Worm (Caenorhabditis elegans) whole organism, young adult: ENCODE measurements around the gene srd-47.

Source experiments
- B0019.2 ChIP-seq: fragments of 200-800 bp; sonication (Bioruptor generic); conservative IDR thresholded peaks from 2 replicates; pipeline ENCODE4 v1.3.6; 2022; ENCODE audit warnings: missing genetic modification reagents, missing genetic modification characterization, missing compliant biosample characterization
- B0035.1 ChIP-seq: sonication (generic microtip); optimal IDR thresholded peaks from 2 replicates; lab custom pipeline; 2016; ENCODE audit warnings: missing genetic modification characterization, mild to moderate bottlenecking, missing compliant biosample characterization, missing genotype, missing genetic modification reagents
- C17E4.6 ChIP-seq: fragments of 200-800 bp; sonication (Bioruptor generic); IDR thresholded peaks from 2 replicates; pipeline ENCODE4 v1.3.6; 2022; ENCODE audit warnings: missing genetic modification reagents, missing genetic modification characterization, missing compliant biosample characterization
- F33H1.4 ChIP-seq: fragments of 200-800 bp; sonication (Bioruptor generic); IDR thresholded peaks from 2 replicates; pipeline ENCODE4 v1.3.6; 2022; ENCODE audit warnings: missing genetic modification reagents, missing genetic modification characterization, missing compliant biosample characterization
- F39B2.1 ChIP-seq: fragments of 200-800 bp; sonication (Bioruptor generic); IDR thresholded peaks from 2 replicates; pipeline ENCODE4 v1.3.6; 2022; ENCODE audit warnings: missing genetic modification reagents, missing genetic modification characterization, missing compliant biosample characterization
- F49E8.2 ChIP-seq: sonication (generic microtip); optimal IDR thresholded peaks from 3 replicates; lab custom pipeline; 2017; ENCODE audit warnings: missing genetic modification characterization, mild to moderate bottlenecking, missing compliant biosample characterization, antibody characterized with exemption, moderate library complexity; ENCODE audit not compliant: insufficient read depth
- F52B5.7 ChIP-seq: sonication (generic microtip); optimal IDR thresholded peaks from 2 replicates; lab custom pipeline; 2016; ENCODE audit warnings: mild to moderate bottlenecking, missing genetic modification characterization, missing compliant biosample characterization
- F57C9.4 ChIP-seq: sonication (generic microtip); optimal IDR thresholded peaks from 2 replicates; lab custom pipeline; 2017; ENCODE audit warnings: mild to moderate bottlenecking, missing genetic modification characterization, missing compliant biosample characterization
- K11D2.4 ChIP-seq: fragments of 200-800 bp; sonication (Bioruptor generic); IDR thresholded peaks from 2 replicates; pipeline ENCODE4 v1.3.6; 2022; ENCODE audit warnings: missing genetic modification reagents, missing genetic modification characterization, missing compliant biosample characterization
- Y53G8AR.9 ChIP-seq: fragments of 200-800 bp; sonication (Bioruptor generic); conservative IDR thresholded peaks from 2 replicates; pipeline ENCODE4 v1.3.6; 2022; ENCODE audit warnings: missing genetic modification reagents, missing genetic modification characterization, missing compliant biosample characterization
- Y56A3A.18 ChIP-seq: fragments of 200-800 bp; sonication (Bioruptor generic); IDR thresholded peaks from 2 replicates; pipeline ENCODE4 v1.3.6; 2022; ENCODE audit warnings: missing genetic modification reagents, missing genetic modification characterization, missing compliant biosample characterization
- ZK185.1 ChIP-seq: sonication (generic microtip); optimal IDR thresholded peaks from 2 replicates; lab custom pipeline; 2016; ENCODE audit warnings: mild to moderate bottlenecking, missing genetic modification characterization, missing compliant biosample characterization; ENCODE audit not compliant: poor library complexity, severe bottlenecking
- ama-1 ChIP-seq, 3 experiments: fragments of 150-350 bp in 1 of 3; sonication (generic microtip) in 2 of 3; optimal IDR thresholded peaks; 2 replicates each; lab custom pipeline; 2014 to 2018; ENCODE audit warnings: missing biosample characterization in 2 of 3, missing genetic modification characterization in 2 of 3, missing genetic modification reagents in 2 of 3
- aptf-2 ChIP-seq: fragments of 200-800 bp; sonication (Bioruptor generic); conservative IDR thresholded peaks from 2 replicates; pipeline ENCODE4 v1.3.6; 2022; ENCODE audit warnings: missing genetic modification reagents, missing genetic modification characterization, missing compliant biosample characterization
- aptf-3 ChIP-seq: fragments of 200-800 bp; sonication (Bioruptor generic); IDR thresholded peaks from 2 replicates; pipeline ENCODE4 v1.3.6; 2022; ENCODE audit warnings: missing genetic modification characterization, missing compliant biosample characterization
- attf-6 ChIP-seq: fragments of 200-800 bp; sonication (Bioruptor generic); IDR thresholded peaks from 2 replicates; pipeline ENCODE4 v1.3.6; 2022; ENCODE audit warnings: missing genetic modification reagents, missing genetic modification characterization, missing compliant biosample characterization
- ccch-3 ChIP-seq: fragments of 200-800 bp; sonication (Bioruptor generic); optimal IDR thresholded peaks from 2 replicates; lab custom pipeline; 2018; ENCODE audit warnings: mild to moderate bottlenecking, missing genetic modification characterization, missing compliant biosample characterization
- dpff-1 ChIP-seq: sonication (generic microtip); optimal IDR thresholded peaks from 2 replicates; lab custom pipeline; 2017; ENCODE audit warnings: mild to moderate bottlenecking, missing genetic modification characterization, missing compliant biosample characterization
- dpl-1 ChIP-seq: fragments of 150-350 bp; optimal IDR thresholded peaks from 2 replicates; lab custom pipeline; 2014; ENCODE audit warnings: missing biosample characterization, missing genetic modification reagents, missing genetic modification characterization
- egl-18 ChIP-seq: fragments of 200-800 bp; sonication (Bioruptor generic); IDR thresholded peaks from 2 replicates; pipeline ENCODE4 v1.3.6; 2022; ENCODE audit warnings: missing genetic modification reagents, missing genetic modification characterization, missing compliant biosample characterization
- ets-4 ChIP-seq: fragments of 200-800 bp; sonication (Bioruptor generic); optimal IDR thresholded peaks from 2 replicates; lab custom pipeline; 2018; ENCODE audit warnings: mild to moderate bottlenecking, missing genetic modification characterization, missing compliant biosample characterization
- hlh-26 ChIP-seq: fragments of 200-800 bp; sonication (Bioruptor generic); conservative IDR thresholded peaks from 2 replicates; pipeline ENCODE4 v1.3.6; 2022; ENCODE audit warnings: missing genetic modification reagents, missing genetic modification characterization, missing compliant biosample characterization
- hrde-1 ChIP-seq: sonication (generic microtip); optimal IDR thresholded peaks from 2 replicates; lab custom pipeline; 2016; ENCODE audit warnings: missing genetic modification characterization, mild to moderate bottlenecking, missing compliant biosample characterization, moderate library complexity, missing genotype, missing genetic modification reagents, borderline replicate concordance
- hsf-1 ChIP-seq: fragments of 200-800 bp; sonication (Bioruptor generic); IDR thresholded peaks from 2 replicates; pipeline ENCODE4 v1.3.6; 2022; ENCODE audit warnings: missing genetic modification reagents, missing genetic modification characterization, missing compliant biosample characterization
- lag-1 ChIP-seq: fragments of 200-800 bp; sonication (Bioruptor generic); IDR thresholded peaks from 2 replicates; pipeline ENCODE4 v1.3.6; 2022; ENCODE audit warnings: missing genetic modification reagents, missing genetic modification characterization, missing compliant biosample characterization
- lir-1 ChIP-seq: fragments of 200-800 bp; sonication (Bioruptor generic); conservative IDR thresholded peaks from 2 replicates; pipeline ENCODE4 v1.3.6; 2022; ENCODE audit warnings: missing genetic modification reagents, missing genetic modification characterization, missing compliant biosample characterization
- madf-8 ChIP-seq: fragments of 200-800 bp; sonication (Bioruptor generic); conservative IDR thresholded peaks from 2 replicates; pipeline ENCODE4 v1.3.6; 2022; ENCODE audit warnings: missing genetic modification reagents, missing genetic modification characterization, missing compliant biosample characterization
- mel-28 ChIP-seq: sonication (generic microtip); optimal IDR thresholded peaks from 2 replicates; lab custom pipeline; 2016; ENCODE audit warnings: borderline replicate concordance, mild to moderate bottlenecking, missing genetic modification characterization, missing compliant biosample characterization
- mxl-1 ChIP-seq: sonication (generic microtip); optimal IDR thresholded peaks from 2 replicates; lab custom pipeline; 2016; ENCODE audit warnings: missing genetic modification characterization, missing compliant biosample characterization
- nfya-2 ChIP-seq: fragments of 200-800 bp; sonication (Bioruptor generic); IDR thresholded peaks from 2 replicates; pipeline ENCODE4 v1.3.6; 2022; ENCODE audit warnings: missing genetic modification reagents, missing genetic modification characterization, missing compliant biosample characterization
- sdz-38 ChIP-seq: sonication (generic microtip); optimal IDR thresholded peaks from 2 replicates; lab custom pipeline; 2016; ENCODE audit warnings: missing genotype, missing genetic modification characterization, missing compliant biosample characterization
- sea-2 ChIP-seq: fragments of 200-800 bp; sonication (Bioruptor generic); IDR thresholded peaks from 2 replicates; pipeline ENCODE4 v1.3.6; 2022; ENCODE audit warnings: missing genetic modification characterization, missing compliant biosample characterization
- tbx-9 ChIP-seq: sonication (generic microtip); optimal IDR thresholded peaks from 2 replicates; lab custom pipeline; 2016; ENCODE audit warnings: borderline replicate concordance, missing genetic modification characterization, inconsistent platforms, missing compliant biosample characterization
- zim-3 ChIP-seq: sonication (generic microtip); optimal IDR thresholded peaks from 2 replicates; lab custom pipeline; 2017; ENCODE audit warnings: mild to moderate bottlenecking, missing genetic modification characterization, moderate library complexity, missing compliant biosample characterization
- ztf-18 ChIP-seq: sonication (generic microtip); optimal IDR thresholded peaks from 2 replicates; lab custom pipeline; 2016; ENCODE audit warnings: missing genotype, mild to moderate bottlenecking, missing genetic modification characterization, missing compliant biosample characterization
- ztf-26 ChIP-seq: sonication (generic microtip); optimal IDR thresholded peaks from 2 replicates; lab custom pipeline; 2017; ENCODE audit warnings: missing genetic modification characterization, missing compliant biosample characterization
- ztf-28 ChIP-seq: fragments of 200-800 bp; sonication (Bioruptor generic); IDR thresholded peaks from 2 replicates; pipeline ENCODE4 v1.3.6; 2022; ENCODE audit warnings: missing genetic modification reagents, missing genetic modification characterization, missing compliant biosample characterization
- ztf-6 ChIP-seq: fragments of 200-800 bp; sonication (Bioruptor generic); IDR thresholded peaks from 2 replicates; pipeline ENCODE4 v1.3.6; 2022; ENCODE audit warnings: missing genetic modification reagents, missing genetic modification characterization, missing compliant biosample characterization

srd-47 gene

ce11 chrX:12367498-12367897 lies 34.1 kb downstream of the srd-47 start (continued):
- TF ChIP-seq sdz-38 (tag; lab: Kevin White, UChicago) (no peak), hlh-26 (GFP tag; lab: Robert Waterston, UW) (no peak), tbx-9 (tag; lab: Kevin White, UChicago) (no peak), B0019.2 (GFP tag; lab: Robert Waterston, UW) (no peak), Y53G8AR.9 (no peak), nfya-2 (no peak), ztf-28 (GFP tag; lab: Robert Waterston, UW) (no peak), mel-28 (no peak), zim-3 (no peak), C17E4.6 (GFP tag; lab: Robert Waterston, UW) (no peak), lag-1 (no peak), hsf-1 (GFP tag; lab: Robert Waterston, UW) (no peak), F52B5.7 (tag; lab: Kevin White, UChicago) (no peak), attf-6 (GFP tag; lab: Robert Waterston, UW) (0 out of 2 replicates have a peak, but pooled peaks have one; percentile 34), ccch-3 (GFP tag; lab: Kevin White, UChicago) (no peak), aptf-3 (no peak), F57C9.4 (tag; lab: Kevin White, UChicago) (no peak), F33H1.4 (no peak), ztf-26 (peak; percentile 8), aptf-2 (no peak), ztf-18 (peak; percentile 52), Y56A3A.18 (GFP tag; lab: Robert Waterston, UW) (0 out of 2 replicates have a peak, but pooled peaks have one; percentile 71), F39B2.1 (GFP tag; lab: Robert Waterston, UW) (no peak), F49E8.2 (tag; lab: Kevin White, UChicago) (no peak), ztf-6 (GFP tag; lab: Robert Waterston, UW) (no peak), ets-4 (GFP tag; lab: Kevin White, UChicago) (no peak), B0035.1 (tag; lab: Kevin White, UChicago) (peak; percentile 25), sea-2 (no peak), dpl-1 (GFP tag; lab: Kevin White, UChicago) (no peak), dpff-1 (tag; lab: Kevin White, UChicago) (no peak)

DNA sequence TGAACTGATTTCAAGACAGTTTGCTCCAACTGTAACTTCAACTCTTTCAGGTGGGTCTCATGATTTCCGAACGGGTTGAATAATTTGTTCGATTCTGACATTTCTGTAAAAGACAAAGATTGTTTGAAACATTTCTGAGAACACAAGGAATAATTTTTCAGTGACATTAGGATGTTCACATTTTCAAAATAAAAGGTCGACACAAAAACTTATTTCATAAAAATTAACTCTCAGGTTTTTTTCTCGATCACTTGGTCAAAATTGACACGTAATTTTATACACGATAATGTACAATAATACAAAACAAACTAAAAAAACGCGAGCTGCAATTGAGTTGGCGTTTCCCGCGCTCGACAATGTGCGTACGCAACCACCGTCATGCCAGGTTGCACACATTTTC lies 37.9 kb downstream of the srd-47 start, which contains the start of gene rif-1.2:
Gene rif-1.2 (minus strand): TSS at position 101 of the 400 bp plus-strand sequence.
- TF ChIP-seq K11D2.4 (GFP tag; lab: Robert Waterston, UW) (no peak), ama-1 (optimal IDR thresholded peaks at IDR 0.05; lab: Kevin White, UChicago) (no peak), ama-1 (GFP tag; optimal IDR thresholded peaks at IDR 0.05; lab: Kevin White, UChicago) (no peak), madf-8 (GFP tag; lab: Robert Waterston, UW) (no peak), mxl-1 (tag; lab: Kevin White, UChicago) (no peak), hrde-1 (tag; lab: Kevin White, UChicago) (no peak), ZK185.1 (tag; lab: Kevin White, UChicago) (no peak), egl-18 (GFP tag; lab: Robert Waterston, UW) (no peak), lir-1 (GFP tag; lab: Robert Waterston, UW) (no peak), F49E8.2 (tag; lab: Kevin White, UChicago) (no peak)
